Fruit fly (Drosophila melanogaster): ENCODE results near the gene gammaTub23C.

gammaTub23C gene

DNA sequence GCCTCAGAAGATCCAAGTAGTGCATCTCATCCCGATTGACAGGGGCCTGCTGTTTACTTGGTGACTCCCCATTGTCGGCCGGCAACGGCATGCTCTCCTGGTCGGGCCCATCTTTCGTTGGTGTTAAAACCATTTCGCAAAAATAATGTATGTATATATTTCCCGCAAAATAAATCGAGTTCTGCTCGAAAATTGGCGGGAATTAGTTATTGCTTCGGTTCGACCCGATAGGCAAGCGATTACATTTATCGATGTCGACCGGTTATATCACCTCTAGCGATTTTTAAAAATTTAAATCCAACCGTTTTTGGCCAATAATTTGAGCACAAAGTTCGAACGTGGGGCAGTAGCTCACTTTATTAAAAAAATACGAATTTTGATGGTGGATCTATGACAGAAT lies 3.3 kb upstream of the gammaTub23C start, which contains the start of gene Ts (continued):
- TF ChIP-seq CG2712 (tag; optimal IDR thresholded peaks at IDR 0.05) (peak; percentile 6), CG34422 (GFP tag; IDR thresholded peaks at IDR 0.05) (no peak), Bgb (GFP tag; IDR thresholded peaks at IDR 0.05; ENCODE audit: partially characterized antibody) (peak; percentile 88), CG3726 (GFP tag; IDR thresholded peaks at IDR 0.05) (no peak), Ssrp (tag; optimal IDR thresholded peaks at IDR 0.05) (no peak), slou (GFP tag; optimal IDR thresholded peaks at IDR 0.05) (no peak), CG13287 (GFP tag; IDR thresholded peaks at IDR 0.05; ENCODE audit: partially characterized antibody) (peak; percentile 87), CG9215 (GFP tag; IDR thresholded peaks at IDR 0.05) (no peak), CG11723 (GFP tag; optimal IDR thresholded peaks at IDR 0.05) (no peak), CG2116 (GFP tag; optimal IDR thresholded peaks at IDR 0.05) (peak; percentile 96), Kr (GFP tag; optimal IDR thresholded peaks at IDR 0.05) (no peak), corto (GFP tag; optimal IDR thresholded peaks at IDR 0.05) (no peak), peb (GFP tag; IDR thresholded peaks at IDR 0.05) (no peak), E2f1 (GFP tag; IDR thresholded peaks at IDR 0.05) (peak; percentile 66; the same call in 1 of the 2 replicates), stc (GFP tag; IDR thresholded peaks at IDR 0.05) (no peak), Taf1 (GFP tag; IDR thresholded peaks at IDR 0.05) (no peak), sc (optimal IDR thresholded peaks at IDR 0.05) (no peak), sc (GFP tag; optimal IDR thresholded peaks at IDR 0.05) (no peak), CG14710 (tag; optimal IDR thresholded peaks at IDR 0.05) (peak; percentile 3), CG2875 (GFP tag; optimal IDR thresholded peaks at IDR 0.05) (no peak), Bdp1 (GFP tag; optimal IDR thresholded peaks at IDR 0.05) (no peak), Sin3A (optimal IDR thresholded peaks at IDR 0.05) (no peak), Fer3 (tag; optimal IDR thresholded peaks at IDR 0.05) (no peak), CG8924 (tag; optimal IDR thresholded peaks at IDR 0.05) (no peak), CG17568 (GFP tag; optimal IDR thresholded peaks at IDR 0.05) (no peak), Eip74EF (GFP tag; optimal IDR thresholded peaks at IDR 0.05) (no peak), Ets97D (GFP tag; optimal IDR thresholded peaks at IDR 0.05) (peak; percentile 60), CG11093 (GFP tag; IDR thresholded peaks at IDR 0.05) (no peak), kah (GFP tag; optimal IDR thresholded peaks at IDR 0.05) (no peak)

DNA sequence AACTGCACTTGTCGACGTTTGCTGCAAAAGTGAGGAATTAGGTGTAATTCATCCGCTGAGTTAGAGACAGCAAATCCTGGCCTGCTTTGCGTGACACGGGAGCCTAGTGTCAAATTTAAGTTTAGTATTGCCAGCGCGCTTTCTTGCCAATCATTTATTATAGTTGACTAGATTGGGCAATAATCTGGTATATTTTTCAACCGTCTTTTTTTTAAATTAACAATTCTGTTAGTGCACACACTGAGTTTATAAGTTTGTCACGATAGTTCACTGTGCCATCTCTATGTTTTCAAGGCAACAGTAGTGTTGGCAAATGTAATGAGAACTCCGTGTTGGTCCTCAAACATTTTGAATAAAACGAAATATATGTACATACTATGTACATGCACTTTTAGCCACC lies 4.1 kb downstream of the gammaTub23C start, which contains the start of the genes CG9641 and CG3165:
CG9641 (minus strand) TSS at position 34 of the 400 bp plus-strand sequence.
CG3165 (plus strand) TSS at position 294 of the 400 bp plus-strand sequence.
- TF ChIP-seq CG10543 (GFP tag; optimal IDR thresholded peaks at IDR 0.05): peak; percentile 70
- TF ChIP-seq CG2875 (GFP tag; optimal IDR thresholded peaks at IDR 0.05): peak; percentile 33
- peak; percentile 74; the same call in 2 of the 3 replicates for TF ChIP-seq H15 (GFP tag; IDR thresholded peaks at IDR 0.05)
- peak; percentile 98 for TF ChIP-seq Doc3 (GFP tag; IDR thresholded peaks at IDR 0.05; ENCODE audit: partially characterized antibody)
- TF ChIP-seq row (GFP tag; IDR thresholded peaks at IDR 0.05): peak; percentile 98
- peak; percentile 97 for TF ChIP-seq zen2 (GFP tag; IDR thresholded peaks at IDR 0.05; ENCODE audit: partially characterized antibody)
- peak; percentile 87 for TF ChIP-seq CG5245 (GFP tag; optimal IDR thresholded peaks at IDR 0.05)
- TF ChIP-seq CG6254 (GFP tag; optimal IDR thresholded peaks at IDR 0.05): no peak
- peak; percentile 80 for TF ChIP-seq her (GFP tag; optimal IDR thresholded peaks at IDR 0.05)
- peak; percentile 88 for TF ChIP-seq Mad (GFP tag; optimal IDR thresholded peaks at IDR 0.05)
- TF ChIP-seq CG34224 (GFP tag; IDR thresholded peaks at IDR 0.05; ENCODE audit: partially characterized antibody): peak; percentile 98
- no peak for TF ChIP-seq CG11504 (tag; optimal IDR thresholded peaks at IDR 0.05)
- TF ChIP-seq so (GFP tag; IDR thresholded peaks at IDR 0.05): peak; percentile 56; the same call in 1 of the 3 replicates
- TF ChIP-seq ssp (GFP tag; IDR thresholded peaks at IDR 0.05): peak; percentile 76
- TF ChIP-seq dimm (GFP tag; IDR thresholded peaks at IDR 0.05): no peak
- TF ChIP-seq MESR4 (GFP tag; optimal IDR thresholded peaks at IDR 0.05): peak; percentile 38
- no peak for TF ChIP-seq CG1832 (GFP tag; optimal IDR thresholded peaks at IDR 0.05)
- peak; percentile 76 for TF ChIP-seq Sin3A (optimal IDR thresholded peaks at IDR 0.05)
- peak; percentile 86 for TF ChIP-seq Camta (GFP tag; optimal IDR thresholded peaks at IDR 0.05)
- TF ChIP-seq sna (GFP tag; IDR thresholded peaks at IDR 0.05; ENCODE audit: partially characterized antibody): peak; percentile 99
- TF ChIP-seq CG6683 (GFP tag; optimal IDR thresholded peaks at IDR 0.05): peak; percentile 58
- TF ChIP-seq run (tag; optimal IDR thresholded peaks at IDR 0.05): peak; percentile 20
- no peak for TF ChIP-seq lab (GFP tag; optimal IDR thresholded peaks at IDR 0.05)
- TF ChIP-seq mirr (GFP tag; optimal IDR thresholded peaks at IDR 0.05): no peak
- TF ChIP-seq CG3995 (GFP tag; optimal IDR thresholded peaks at IDR 0.05): peak; percentile 61
